Fruit fly (Drosophila melanogaster) whole organism, larva: Measurements from ENCODE around the gene Mcr.

Experiments used
- noc ChIP-seq: fragments of 200-800 bp; sonication (Bioruptor generic); optimal IDR thresholded peaks from 3 replicates; lab custom pipeline; 2019; ENCODE audit warnings: missing biosample characterization, mild to moderate bottlenecking, missing genetic modification characterization, moderate library complexity

Mcr gene

dm6 chr2L:8030693-8031210 lies 52.0 kb downstream of the Mcr start, which contains the start of gene Cka:
TSS of gene Cka (plus strand) at chr2L:8030721.
- peak; percentile 11 for TF ChIP-seq noc (tag; lab: Kevin White, UChicago)

dm6 chr2L:8030102-8030501 lies 52.7 kb downstream of the Mcr start:
- no peak for TF ChIP-seq noc (tag; lab: Kevin White, UChicago)

- TF ChIP-seq noc (tag; lab: Kevin White, UChicago) = no peak
Observed at dm6 chr2L:8029160-8029852, 53.5 kb downstream of the Mcr start, which contains the start of gene baf. TSS of gene baf (plus strand) at chr2L:8029462.

- TF ChIP-seq noc (tag; lab: Kevin White, UChicago) = no peak
Observed at dm6 chr2L:8024325-8024724, 58.5 kb downstream of the Mcr start.
